Fruit fly (Drosophila melanogaster) whole organism, embryonic: Measurements from ENCODE around the gene CG31872.

Experiments used
- ATbp ChIP-seq: fragments of 200-800 bp; sonication (Bioruptor generic); optimal IDR thresholded peaks from 2 replicates; lab custom pipeline; 2017; ENCODE audit warnings: missing biosample characterization, mild to moderate bottlenecking, missing genetic modification characterization, missing genetic modification reagents
- Asciz ChIP-seq: fragments of 200-800 bp; sonication (Bioruptor generic); optimal IDR thresholded peaks from 2 replicates; lab custom pipeline; 2017; ENCODE audit warnings: missing biosample characterization, mild to moderate bottlenecking, missing genetic modification characterization, missing genetic modification reagents
- BEAF-32 ChIP-seq: fragments of 200-800 bp; sonication (Bioruptor generic); optimal IDR thresholded peaks from 3 replicates; lab custom pipeline; 2017; ENCODE audit warnings: missing biosample characterization, missing genetic modification characterization, mild to moderate bottlenecking, moderate library complexity, missing genetic modification reagents
- CG10209 ChIP-seq: fragments of 200-800 bp; sonication (Bioruptor generic); optimal IDR thresholded peaks from 3 replicates; lab custom pipeline; 2017; ENCODE audit warnings: missing biosample characterization, mild to moderate bottlenecking, missing genetic modification characterization, missing genetic modification reagents
- CG12769 ChIP-seq: fragments of 200-800 bp; sonication (Bioruptor generic); optimal IDR thresholded peaks from 2 replicates; lab custom pipeline; 2019; ENCODE audit warnings: missing biosample characterization, mild to moderate bottlenecking, missing genetic modification characterization, moderate library complexity
- CG14710 ChIP-seq: fragments of 200-800 bp; sonication (Bioruptor generic); optimal IDR thresholded peaks from 3 replicates; lab custom pipeline; 2019; ENCODE audit warnings: missing biosample characterization, mild to moderate bottlenecking, missing genetic modification characterization, moderate library complexity
- CG14965 ChIP-seq: fragments of 200-800 bp; sonication (Bioruptor generic); optimal IDR thresholded peaks from 2 replicates; lab custom pipeline; 2016; ENCODE audit warnings: missing biosample characterization, missing genetic modification characterization, borderline replicate concordance
- CG15479 ChIP-seq: fragments of 200-800 bp; sonication (Bioruptor generic); optimal IDR thresholded peaks from 3 replicates; lab custom pipeline; 2019; ENCODE audit warnings: missing biosample characterization, mild to moderate bottlenecking, missing genetic modification characterization, moderate library complexity
- CG1792 ChIP-seq: fragments of 200-800 bp; sonication (Bioruptor generic); optimal IDR thresholded peaks from 2 replicates; lab custom pipeline; 2016; ENCODE audit warnings: missing biosample characterization, missing genetic modification characterization
- CG3847 ChIP-seq: fragments of 200-800 bp; sonication (Bioruptor generic); IDR thresholded peaks from 2 replicates; pipeline ENCODE4 v1.3.6; 2022; ENCODE audit warnings: missing biosample characterization, missing genetic modification characterization
- CG4424 ChIP-seq: fragments of 200-800 bp; sonication (Bioruptor generic); optimal IDR thresholded peaks from 3 replicates; lab custom pipeline; 2016; ENCODE audit warnings: missing biosample characterization, missing genetic modification characterization
- CG5953 ChIP-seq: fragments of 200-800 bp; sonication (Bioruptor generic); IDR thresholded peaks from 2 replicates; pipeline ENCODE4 v1.3.6; 2022; ENCODE audit warnings: missing biosample characterization, missing genetic modification characterization
- CG7271 ChIP-seq: fragments of 200-800 bp; sonication (Bioruptor generic); optimal IDR thresholded peaks from 2 replicates; lab custom pipeline; 2018; ENCODE audit warnings: missing biosample characterization, mild to moderate bottlenecking, missing genetic modification characterization, moderate library complexity
- CG7357 ChIP-seq: fragments of 200-800 bp; sonication (Bioruptor generic); IDR thresholded peaks from 3 replicates; pipeline ENCODE4 v1.3.6; 2022; ENCODE audit warnings: missing biosample characterization, missing genetic modification characterization
- CG8281 ChIP-seq: fragments of 200-800 bp; sonication (Bioruptor generic); optimal IDR thresholded peaks from 2 replicates; lab custom pipeline; 2018; ENCODE audit warnings: missing biosample characterization, mild to moderate bottlenecking, missing genetic modification characterization, moderate library complexity
- CG8924 ChIP-seq: fragments of 200-800 bp; optimal IDR thresholded peaks from 3 replicates; lab custom pipeline; 2019; ENCODE audit warnings: missing biosample characterization, mild to moderate bottlenecking, missing genetic modification characterization, moderate library complexity
- CG9932 ChIP-seq: fragments of 200-800 bp; sonication (Bioruptor generic); IDR thresholded peaks from 2 replicates; pipeline ENCODE4 v1.3.6; 2022; ENCODE audit warnings: missing biosample characterization, missing genetic modification characterization
- ERR ChIP-seq: fragments of 200-800 bp; sonication (Bioruptor generic); optimal IDR thresholded peaks from 2 replicates; lab custom pipeline; 2016; ENCODE audit warnings: missing biosample characterization, missing genetic modification characterization
- Ets65A ChIP-seq: fragments of 200-800 bp; sonication (Bioruptor generic); peaks from one replicate; lab custom pipeline; 2016; ENCODE audit warnings: missing biosample characterization, missing genetic modification characterization
- Gug ChIP-seq: fragments of 200-800 bp; sonication (Bioruptor generic); IDR thresholded peaks from 4 replicates; pipeline ENCODE4 v1.3.6; 2022; ENCODE audit warnings: missing biosample characterization, missing genetic modification characterization
- HHEX ChIP-seq: fragments of 200-800 bp; sonication (Bioruptor generic); optimal IDR thresholded peaks from 3 replicates; lab custom pipeline; 2017; ENCODE audit warnings: missing biosample characterization, mild to moderate bottlenecking, missing genetic modification characterization, missing genetic modification reagents
- Hr78 ChIP-seq, 2 experiments: fragments of 200-800 bp in 1 of 2; fragments of >200 bp in 1 of 2; sonication (Bioruptor generic) in 1 of 2; optimal IDR thresholded peaks; 2 replicates each; lab custom pipeline; 2017 to 2019; ENCODE audit warnings: missing biosample characterization in 2 of 2, missing genetic modification characterization in 2 of 2, mild to moderate bottlenecking in 1 of 2, moderate library complexity in 1 of 2
- Lhr ChIP-seq: fragments of 200-800 bp; sonication (Bioruptor generic); optimal IDR thresholded peaks from 3 replicates; lab custom pipeline; 2017; ENCODE audit warnings: mild to moderate bottlenecking, missing biosample characterization, missing genetic modification reagents, missing genetic modification characterization
- NFAT ChIP-seq: fragments of 200-800 bp; sonication (Bioruptor generic); IDR thresholded peaks from 2 replicates; pipeline ENCODE4 v1.3.6; 2022; ENCODE audit warnings: missing biosample characterization, missing genetic modification characterization
- Nf-YC ChIP-seq: fragments of 200-800 bp; optimal IDR thresholded peaks from 3 replicates; lab custom pipeline; 2019; ENCODE audit warnings: missing biosample characterization, mild to moderate bottlenecking, missing genetic modification characterization, moderate library complexity
- Ravus ChIP-seq: fragments of 200-800 bp; sonication (Bioruptor generic); IDR thresholded peaks from 2 replicates; pipeline ENCODE4 v1.3.6; 2022; ENCODE audit warnings: missing biosample characterization, missing genetic modification characterization
- Sox100B ChIP-seq: fragments of 200-800 bp; sonication (Bioruptor generic); optimal IDR thresholded peaks from 3 replicates; lab custom pipeline; 2018; ENCODE audit warnings: missing biosample characterization, mild to moderate bottlenecking, missing genetic modification characterization
- Xbp1 ChIP-seq: fragments of 200-800 bp; sonication (Bioruptor generic); optimal IDR thresholded peaks from 3 replicates; lab custom pipeline; 2016; ENCODE audit warnings: missing biosample characterization, mild to moderate bottlenecking, missing genetic modification characterization
- cato ChIP-seq: fragments of 200-800 bp; sonication (Bioruptor generic); optimal IDR thresholded peaks from 2 replicates; lab custom pipeline; 2016; ENCODE audit warnings: missing biosample characterization, missing genetic modification characterization, borderline replicate concordance
- cwo ChIP-seq: fragments of 200-800 bp; sonication (Bioruptor generic); optimal IDR thresholded peaks from 3 replicates; lab custom pipeline; 2017; ENCODE audit warnings: missing biosample characterization, missing genetic modification characterization, mild to moderate bottlenecking, moderate library complexity, missing genetic modification reagents
- eve ChIP-seq, 2 experiments: fragments of >200 bp; optimal IDR thresholded peaks; 2 replicates each; lab custom pipeline; 2017; ENCODE audit warnings: missing biosample characterization in 2 of 2, missing genetic modification characterization in 2 of 2
- eyg ChIP-seq: fragments of 200-800 bp; sonication (Bioruptor generic); optimal IDR thresholded peaks from 3 replicates; lab custom pipeline; 2016; ENCODE audit warnings: missing biosample characterization, missing genetic modification characterization
- fd102C ChIP-seq: fragments of 200-800 bp; sonication (Bioruptor generic); optimal IDR thresholded peaks from 2 replicates; lab custom pipeline; 2018; ENCODE audit warnings: missing biosample characterization, mild to moderate bottlenecking, missing genetic modification characterization, moderate library complexity
- gce ChIP-seq: fragments of 200-800 bp; sonication (Bioruptor generic); IDR thresholded peaks from 3 replicates; pipeline ENCODE4 v1.3.6; 2022; ENCODE audit warnings: missing biosample characterization, missing genetic modification characterization
- nom ChIP-seq: fragments of 200-800 bp; sonication (Bioruptor generic); optimal IDR thresholded peaks from 2 replicates; lab custom pipeline; 2017; ENCODE audit warnings: missing biosample characterization, missing genetic modification characterization, mild to moderate bottlenecking, moderate library complexity, missing genetic modification reagents
- odd ChIP-seq: fragments of 200-800 bp; sonication (Bioruptor generic); optimal IDR thresholded peaks from 2 replicates; lab custom pipeline; 2017; ENCODE audit warnings: missing biosample characterization, mild to moderate bottlenecking, missing genetic modification characterization
- pnt ChIP-seq: fragments of 200-800 bp; sonication (Bioruptor generic); optimal IDR thresholded peaks from 3 replicates; lab custom pipeline; 2016; ENCODE audit warnings: missing biosample characterization, missing genetic modification characterization
- prd ChIP-seq, 3 experiments: fragments of >200 bp in 2 of 3; fragments of 200-800 bp in 1 of 3; sonication (Bioruptor generic) in 1 of 3; optimal IDR thresholded peaks in 2 of 3; IDR thresholded peaks in 1 of 3; 2 replicates in 2 of 3; 3 replicates in 1 of 3; pipeline versions ENCODE4 v1.3.6 to Lab custom; 2017 to 2022; ENCODE audit warnings: missing biosample characterization in 1 of 3, missing genetic modification characterization in 1 of 3
- pros ChIP-seq: fragments of 200-800 bp; sonication (Bioruptor generic); optimal IDR thresholded peaks from 3 replicates; lab custom pipeline; 2019; ENCODE audit warnings: missing biosample characterization, mild to moderate bottlenecking, missing genetic modification characterization, moderate library complexity
- repo ChIP-seq: fragments of 200-800 bp; sonication (Bioruptor generic); optimal IDR thresholded peaks from 2 replicates; lab custom pipeline; 2016; ENCODE audit warnings: missing biosample characterization, missing genetic modification characterization
- run ChIP-seq: fragments of 200-800 bp; sonication (Bioruptor generic); optimal IDR thresholded peaks from 3 replicates; lab custom pipeline; 2018; ENCODE audit warnings: missing biosample characterization, mild to moderate bottlenecking, missing genetic modification characterization
- salm ChIP-seq: fragments of 200-800 bp; sonication (Bioruptor generic); optimal IDR thresholded peaks from 2 replicates; lab custom pipeline; 2018; ENCODE audit warnings: missing biosample characterization, mild to moderate bottlenecking, missing genetic modification characterization
- scrt ChIP-seq: fragments of 200-800 bp; sonication (Bioruptor generic); optimal IDR thresholded peaks from 2 replicates; lab custom pipeline; 2018; ENCODE audit warnings: missing biosample characterization, mild to moderate bottlenecking, missing genetic modification characterization, moderate library complexity
- sens-2 ChIP-seq: fragments of 200-800 bp; sonication (Bioruptor generic); IDR thresholded peaks from 2 replicates; pipeline ENCODE4 v1.3.6; 2022; ENCODE audit warnings: missing biosample characterization, missing genetic modification characterization
- tgo ChIP-seq: fragments of 200-800 bp; sonication (Bioruptor generic); IDR thresholded peaks from 3 replicates; pipeline ENCODE4 v1.3.6; 2022; ENCODE audit warnings: missing biosample characterization, missing genetic modification characterization
- tup ChIP-seq: fragments of 200-800 bp; sonication (Bioruptor generic); optimal IDR thresholded peaks from 2 replicates; lab custom pipeline; 2016; ENCODE audit warnings: missing biosample characterization, mild to moderate bottlenecking, missing genetic modification characterization, moderate library complexity
- zen ChIP-seq: fragments of 200-800 bp; sonication (Bioruptor generic); optimal IDR thresholded peaks from 3 replicates; lab custom pipeline; 2018; ENCODE audit warnings: missing biosample characterization, mild to moderate bottlenecking, missing genetic modification characterization, moderate library complexity
- zfh1 ChIP-seq: fragments of 200-800 bp; sonication (Bioruptor generic); IDR thresholded peaks from 3 replicates; pipeline ENCODE4 v1.3.6; 2022; ENCODE audit warnings: missing biosample characterization, missing genetic modification characterization

Gene CG31872

DNA sequence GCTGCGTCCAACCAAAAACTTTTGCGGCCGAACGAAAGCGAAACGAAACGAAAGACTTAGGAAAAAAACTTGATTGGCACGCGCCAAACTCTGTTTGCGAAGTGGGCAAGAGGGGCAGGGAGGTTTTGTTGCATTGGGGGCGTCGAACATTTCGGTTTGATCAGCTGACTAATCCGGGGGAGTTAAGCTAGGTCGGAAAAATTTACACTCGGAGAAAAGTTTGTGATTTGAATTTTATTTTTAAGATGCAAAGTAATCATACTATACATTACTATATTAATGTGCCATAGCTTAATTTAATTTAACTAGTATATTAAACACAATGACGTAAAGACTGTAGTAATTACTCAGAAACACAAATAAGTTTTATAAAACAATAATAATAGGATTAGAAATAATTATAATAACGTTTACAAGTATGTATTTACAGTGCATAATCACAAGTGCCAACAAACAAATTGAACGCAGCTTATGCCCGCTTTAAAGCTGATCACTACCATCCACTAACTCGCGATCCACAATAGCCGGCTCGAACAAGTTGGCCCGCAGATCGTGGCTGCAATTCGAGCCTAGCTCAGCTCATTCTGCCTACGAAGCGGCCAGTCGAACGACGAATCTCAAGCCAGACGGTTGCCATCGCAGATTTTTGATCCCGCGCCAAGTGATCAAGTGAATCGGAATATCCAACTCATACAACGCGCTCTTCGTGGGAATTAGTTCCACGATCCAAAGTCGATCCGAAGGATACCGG, 21.9 kb downstream of the CG31872 start, which contains the start of gene CG31871 (continued):
- TF ChIP-seq Sox100B (GFP tag; lab: Kevin White, UChicago) = peak; percentile 84
- no peak for TF ChIP-seq eyg (GFP tag; lab: Kevin White, UChicago)
- TF ChIP-seq CG10209 (GFP tag; lab: Kevin White, UChicago) = peak; percentile 61
- TF ChIP-seq BEAF-32 (GFP tag; lab: Kevin White, UChicago) = no peak
- peak; percentile 85 for TF ChIP-seq CG8924 (tag; lab: Kevin White, UChicago)
- no peak for TF ChIP-seq tup (GFP tag; lab: Kevin White, UChicago)
- TF ChIP-seq cato = peak; percentile 12
- TF ChIP-seq NFAT = no peak
- TF ChIP-seq CG5953 = no peak; the same call in 1 of the 2 replicates
- TF ChIP-seq Asciz = peak; percentile 77
- no peak for TF ChIP-seq Gug (GFP tag; lab: Robert Waterston, UW)
- TF ChIP-seq CG7357 (GFP tag; lab: Robert Waterston, UW) = peak; percentile 71; the same call in 2 of the 3 replicates
- TF ChIP-seq fd102C (GFP tag; lab: Kevin White, UChicago) = no peak
- peak; percentile 42 for TF ChIP-seq salm (tag; lab: Kevin White, UChicago)
- no peak for TF ChIP-seq CG7271 (tag; lab: Kevin White, UChicago)
- TF ChIP-seq odd (GFP tag; lab: Kevin White, UChicago) = peak; percentile 59
- TF ChIP-seq Lhr = peak; percentile 34
- TF ChIP-seq Ravus (GFP tag; lab: Robert Waterston, UW) = no peak
- TF ChIP-seq CG12769 = peak; percentile 30
- peak; percentile 55 for TF ChIP-seq CG8281 (tag; lab: Kevin White, UChicago)
- TF ChIP-seq CG14965 = no peak
- peak; percentile 71 for TF ChIP-seq HHEX
- peak in 1 of 2 experiments; percentile 48 for TF ChIP-seq Hr78 (GFP tag; optimal IDR thresholded peaks at IDR 0.05; lab: Kevin White, UChicago)
- peak; percentile 11 for TF ChIP-seq pros (GFP tag; lab: Kevin White, UChicago)
- TF ChIP-seq scrt (GFP tag; lab: Kevin White, UChicago) = peak; percentile 42
- TF ChIP-seq cwo (GFP tag; lab: Kevin White, UChicago) = peak; percentile 63
- TF ChIP-seq run (tag; lab: Kevin White, UChicago) = peak; percentile 65
- TF ChIP-seq eve (GFP tag; optimal IDR thresholded peaks at IDR 0.05; lab: Kevin White, UChicago) = peak in 1 of 2 experiments; percentile 77
- TF ChIP-seq sens-2 (GFP tag; lab: Robert Waterston, UW) = no peak
- TF ChIP-seq CG9932 = peak; percentile 57
- TF ChIP-seq zfh1 (GFP tag; lab: Robert Waterston, UW) = peak; percentile 67
- peak; percentile 75 for TF ChIP-seq CG4424 (GFP tag; lab: Kevin White, UChicago)
- no peak for TF ChIP-seq pnt (GFP tag; lab: Kevin White, UChicago)
- peak; percentile 15 for TF ChIP-seq zen (tag; lab: Kevin White, UChicago)
- no peak for TF ChIP-seq CG15479 (GFP tag; lab: Kevin White, UChicago)
- TF ChIP-seq tgo (GFP tag; lab: Robert Waterston, UW) = peak; percentile 77
- TF ChIP-seq CG3847 (GFP tag; lab: Robert Waterston, UW) = peak; percentile 67
- no peak for TF ChIP-seq Ets65A (GFP tag; lab: Kevin White, UChicago)
- TF ChIP-seq ERR = no peak
- TF ChIP-seq Xbp1 (GFP tag; lab: Kevin White, UChicago) = peak; percentile 61
- peak; percentile 72 for TF ChIP-seq CG14710 (tag; lab: Kevin White, UChicago)
- no peak for TF ChIP-seq gce (GFP tag; lab: Robert Waterston, UW)
- TF ChIP-seq ATbp (GFP tag; lab: Kevin White, UChicago) = peak; percentile 62
- no peak for TF ChIP-seq prd (optimal IDR thresholded peaks at IDR 0.05; lab: Kevin White, UChicago)
- peak; percentile 67 for TF ChIP-seq prd (GFP tag; IDR thresholded peaks at IDR 0.05; lab: Robert Waterston, UW)
- TF ChIP-seq CG1792 (GFP tag; lab: Kevin White, UChicago) = no peak
- peak; percentile 65 for TF ChIP-seq Nf-YC (tag; lab: Kevin White, UChicago)
- no peak for TF ChIP-seq repo (GFP tag; lab: Kevin White, UChicago)
- TF ChIP-seq nom (GFP tag; lab: Kevin White, UChicago) = no peak
